Worm (Caenorhabditis elegans): ENCODE results near the gene fip-3.

DNA sequence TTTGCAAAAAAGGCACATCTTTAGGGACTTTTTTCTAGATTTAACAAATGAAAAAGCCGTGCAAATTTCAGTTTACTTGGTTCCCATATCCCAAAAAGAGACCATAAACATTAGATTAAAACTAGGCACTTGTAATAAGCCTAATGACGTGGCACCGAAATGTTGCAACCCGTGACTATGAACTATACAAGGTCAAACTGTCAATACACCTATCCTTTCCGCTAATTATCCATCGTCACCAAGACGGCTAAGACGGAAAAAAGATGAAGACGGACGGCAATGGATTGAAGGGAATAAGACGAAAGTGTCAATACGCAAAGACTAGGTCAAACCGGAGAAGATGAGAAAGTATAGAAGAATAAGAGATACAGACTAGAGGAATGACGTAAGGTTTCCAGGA, 9.7 kb upstream of the fip-3 start:
- TF ChIP-seq pha-4 (tag; optimal IDR thresholded peaks at IDR 0.05) (no peak), nhr-76 (tag; optimal IDR thresholded peaks at IDR 0.05) (no peak), lsy-2 (tag; optimal IDR thresholded peaks at IDR 0.05) (no peak), nhr-12 (tag; optimal IDR thresholded peaks at IDR 0.05) (no peak), mls-2 (tag; optimal IDR thresholded peaks at IDR 0.05) (no peak), tbx-8 (GFP tag; optimal IDR thresholded peaks at IDR 0.05) (no peak), sem-2 (GFP tag; optimal IDR thresholded peaks at IDR 0.05) (no peak), flh-1 (GFP tag; optimal IDR thresholded peaks at IDR 0.05) (no peak), elt-1 (tag; optimal IDR thresholded peaks at IDR 0.05; ENCODE audit: borderline replicate concordance, insufficient read depth) (no peak)

All from whole organism, mixed stage, embryonic.